Fruit fly (Drosophila melanogaster): ENCODE data around the gene Rnb.
A peak's percentile ranks its signal among the peaks of the same experiment; 100 is the strongest.

Rnb gene

dm6 chr3R:29762297-29762696, 36.9 kb downstream of the Rnb start (continued):
- peak; percentile 75 for TF ChIP-seq Met (GFP tag; optimal IDR thresholded peaks at IDR 0.05)
- TF ChIP-seq spab (GFP tag; optimal IDR thresholded peaks at IDR 0.05) = peak; percentile 29
- TF ChIP-seq cyc (GFP tag; optimal IDR thresholded peaks at IDR 0.05) = peak; percentile 62
- peak; percentile 53 for TF ChIP-seq Hr39 (GFP tag; optimal IDR thresholded peaks at IDR 0.05)
- TF ChIP-seq Smox (GFP tag; optimal IDR thresholded peaks at IDR 0.05) = peak; percentile 73
- TF ChIP-seq Gug (GFP tag; IDR thresholded peaks at IDR 0.05) = no peak
- TF ChIP-seq acj6 (GFP tag; optimal IDR thresholded peaks at IDR 0.05) = peak; percentile 52
- peak; percentile 38 for TF ChIP-seq pdm3 (GFP tag; optimal IDR thresholded peaks at IDR 0.05)
- TF ChIP-seq topi (GFP tag; optimal IDR thresholded peaks at IDR 0.05) = peak; percentile 75
- TF ChIP-seq Hr38 (GFP tag; optimal IDR thresholded peaks at IDR 0.05) = no peak
- no peak for TF ChIP-seq Sox14 (GFP tag; optimal IDR thresholded peaks at IDR 0.05)
- TF ChIP-seq dac (GFP tag; optimal IDR thresholded peaks at IDR 0.05) = no peak

dm6 chr3R:29761569-29761968, 37.6 kb downstream of the Rnb start:
- TF ChIP-seq vri (GFP tag; optimal IDR thresholded peaks at IDR 0.05) (no peak), CG6163 (GFP tag; IDR thresholded peaks at IDR 0.05) (0 out of 3 replicates have a peak, but pooled peaks have one; percentile 20), CG10669 (GFP tag; optimal IDR thresholded peaks at IDR 0.05) (peak; percentile 1), svp (GFP tag) (peak; percentile 43), Eip78C (GFP tag) (peak; percentile 44), pdm3 (GFP tag; optimal IDR thresholded peaks at IDR 0.05) (no peak)

- TF ChIP-seq Eip78C (GFP tag) (no peak), CG3919 (GFP tag; optimal IDR thresholded peaks at IDR 0.05) (peak; percentile 17), Lpt (GFP tag; optimal IDR thresholded peaks at IDR 0.05) (no peak), net (GFP tag; optimal IDR thresholded peaks at IDR 0.05) (no peak), salr (GFP tag; optimal IDR thresholded peaks at IDR 0.05) (no peak), CG6808 (GFP tag; optimal IDR thresholded peaks at IDR 0.05) (peak; percentile 9), CG31627 (GFP tag; optimal IDR thresholded peaks at IDR 0.05) (no peak), cyc (GFP tag; optimal IDR thresholded peaks at IDR 0.05) (no peak), CG3032 (tag; optimal IDR thresholded peaks at IDR 0.05) (peak; percentile 2), CG32006 (GFP tag; optimal IDR thresholded peaks at IDR 0.05) (no peak), CG11902 (GFP tag; optimal IDR thresholded peaks at IDR 0.05) (no peak), Hr4 (GFP tag; optimal IDR thresholded peaks at IDR 0.05) (no peak), CG8632 (GFP tag; optimal IDR thresholded peaks at IDR 0.05) (no peak), Hr38 (GFP tag; optimal IDR thresholded peaks at IDR 0.05) (no peak), ss (GFP tag; optimal IDR thresholded peaks at IDR 0.05) (no peak), Sox14 (GFP tag; optimal IDR thresholded peaks at IDR 0.05) (no peak), CG11762 (GFP tag; optimal IDR thresholded peaks at IDR 0.05; ENCODE audit: insufficient read depth) (no peak), pdm3 (GFP tag; optimal IDR thresholded peaks at IDR 0.05) (no peak), OdsH (GFP tag; optimal IDR thresholded peaks at IDR 0.05) (peak; percentile 22), CG6276 (GFP tag; optimal IDR thresholded peaks at IDR 0.05) (no peak), achi (GFP tag; optimal IDR thresholded peaks at IDR 0.05) (no peak), topi (GFP tag; optimal IDR thresholded peaks at IDR 0.05) (no peak)
These were observed 39.1 kb downstream of the Rnb start for dm6 chr3R:29760042-29760441.

dm6 chr3R:29758734-29759131, 40.4 kb downstream of the Rnb start:
- no peak for TF ChIP-seq CG8119 (GFP tag; IDR thresholded peaks at IDR 0.05)
- TF ChIP-seq CG15336 (GFP tag; IDR thresholded peaks at IDR 0.05) = no peak
- no peak for TF ChIP-seq net (GFP tag; optimal IDR thresholded peaks at IDR 0.05)
- TF ChIP-seq OdsH (GFP tag; optimal IDR thresholded peaks at IDR 0.05) = no peak
- TF ChIP-seq spab (GFP tag; optimal IDR thresholded peaks at IDR 0.05) = no peak
- TF ChIP-seq CG3919 (GFP tag; optimal IDR thresholded peaks at IDR 0.05) = no peak
- TF ChIP-seq fd59A (GFP tag; optimal IDR thresholded peaks at IDR 0.05) = no peak
- no peak for TF ChIP-seq Met (GFP tag; optimal IDR thresholded peaks at IDR 0.05)
- TF ChIP-seq fkh (GFP tag; optimal IDR thresholded peaks at IDR 0.05) = no peak

Measured in whole organism, prepupa.